Worm (Caenorhabditis elegans): ENCODE data around the gene tag-151.

tag-151 gene

ce11 chrII:4747063-4747462 lies 37.0 kb downstream of the tag-151 start:
- peak; percentile 40 for TF ChIP-seq sma-9 (GFP tag; optimal IDR thresholded peaks at IDR 0.05)
- no peak for TF ChIP-seq sma-9 (tag; optimal IDR thresholded peaks at IDR 0.05)
- TF ChIP-seq nhr-21 (tag; optimal IDR thresholded peaks at IDR 0.05) = peak; percentile 33
- peak; percentile 18 for TF ChIP-seq nhr-25 (tag; optimal IDR thresholded peaks at IDR 0.05)
- TF ChIP-seq ztf-4 (tag; optimal IDR thresholded peaks at IDR 0.05) = no peak
- TF ChIP-seq F13H6.1 (tag; optimal IDR thresholded peaks at IDR 0.05) = no peak
- no peak for TF ChIP-seq Y55F3AM.14 (GFP tag; optimal IDR thresholded peaks at IDR 0.05)
- TF ChIP-seq lin-13 (GFP tag; optimal IDR thresholded peaks at IDR 0.05) = no peak
- peak; percentile 12 for TF ChIP-seq sma-3 (GFP tag; optimal IDR thresholded peaks at IDR 0.05)
- TF ChIP-seq nhr-6 (tag; optimal IDR thresholded peaks at IDR 0.05) = no peak
- TF ChIP-seq gmeb-1 (tag; optimal IDR thresholded peaks at IDR 0.05) = no peak
- peak in 1 of 2 experiments; percentile 4 for TF ChIP-seq lsy-2 (tag; optimal IDR thresholded peaks at IDR 0.05)

ce11 chrII:4747697-4748096 lies 37.6 kb downstream of the tag-151 start:
- no peak for TF ChIP-seq lin-13 (GFP tag; optimal IDR thresholded peaks at IDR 0.05)
- peak; percentile 31 for TF ChIP-seq sma-9 (GFP tag; optimal IDR thresholded peaks at IDR 0.05)
- no peak for TF ChIP-seq sma-9 (tag; optimal IDR thresholded peaks at IDR 0.05)
- TF ChIP-seq mab-5 (tag; optimal IDR thresholded peaks at IDR 0.05) = no peak
- no peak for TF ChIP-seq lsy-2 (tag; optimal IDR thresholded peaks at IDR 0.05)
- TF ChIP-seq nhr-23 (tag; optimal IDR thresholded peaks at IDR 0.05) = no peak
- TF ChIP-seq nhr-77 (tag; optimal IDR thresholded peaks at IDR 0.05) = no peak
- TF ChIP-seq crh-2 (tag; optimal IDR thresholded peaks at IDR 0.05) = peak; percentile 69
- no peak for TF ChIP-seq elt-3 (tag; optimal IDR thresholded peaks at IDR 0.05)
- TF ChIP-seq ceh-16 (tag; optimal IDR thresholded peaks at IDR 0.05) = no peak
- no peak for TF ChIP-seq unc-39 (tag; optimal IDR thresholded peaks at IDR 0.05)
- no peak for TF ChIP-seq dmd-4 (tag; optimal IDR thresholded peaks at IDR 0.05)
- TF ChIP-seq nhr-237 (tag; optimal IDR thresholded peaks at IDR 0.05) = no peak
- no peak for TF ChIP-seq Y55F3AM.14 (GFP tag; optimal IDR thresholded peaks at IDR 0.05)
- TF ChIP-seq fos-1 (tag; optimal IDR thresholded peaks at IDR 0.05) = no peak
- no peak for TF ChIP-seq ztf-11 (tag; optimal IDR thresholded peaks at IDR 0.05)
- no peak for TF ChIP-seq peb-1 (tag; optimal IDR thresholded peaks at IDR 0.05)
- no peak for TF ChIP-seq F13H6.1 (tag; optimal IDR thresholded peaks at IDR 0.05)
- TF ChIP-seq egl-27 (tag; optimal IDR thresholded peaks at IDR 0.05) = no peak
- TF ChIP-seq unc-55 (GFP tag; optimal IDR thresholded peaks at IDR 0.05) = no peak
- no peak for TF ChIP-seq C34F6.9 (tag; optimal IDR thresholded peaks at IDR 0.05)
- TF ChIP-seq nhr-21 (tag; optimal IDR thresholded peaks at IDR 0.05) = no peak
- no peak for TF ChIP-seq nhr-12 (tag; optimal IDR thresholded peaks at IDR 0.05)
- TF ChIP-seq mbf-1 (tag; optimal IDR thresholded peaks at IDR 0.05) = no peak
- peak; percentile 28 for TF ChIP-seq nhr-25 (tag; optimal IDR thresholded peaks at IDR 0.05)
- TF ChIP-seq sma-3 (GFP tag; optimal IDR thresholded peaks at IDR 0.05) = no peak
- TF ChIP-seq ztf-4 (tag; optimal IDR thresholded peaks at IDR 0.05) = no peak
- TF ChIP-seq gmeb-1 (tag; optimal IDR thresholded peaks at IDR 0.05) = peak; percentile 28
- no peak for TF ChIP-seq ztf-1 (GFP tag; conservative IDR thresholded peaks at IDR 0.05)
- TF ChIP-seq R02D3.7 (tag; optimal IDR thresholded peaks at IDR 0.05) = no peak

ce11 chrII:4748374-4748773 lies 38.3 kb downstream of the tag-151 start:
- TF ChIP-seq lsy-2 (tag; optimal IDR thresholded peaks at IDR 0.05) (no peak), nhr-21 (tag; optimal IDR thresholded peaks at IDR 0.05) (peak; percentile 54), nhr-25 (tag; optimal IDR thresholded peaks at IDR 0.05) (peak; percentile 55), sma-9 (GFP tag; optimal IDR thresholded peaks at IDR 0.05) (peak; percentile 44), sma-9 (tag; optimal IDR thresholded peaks at IDR 0.05) (no peak), sma-3 (GFP tag; optimal IDR thresholded peaks at IDR 0.05) (peak; percentile 43), blmp-1 (tag; optimal IDR thresholded peaks at IDR 0.05; ENCODE audit: insufficient read depth) (peak; percentile 21)

ce11 chrII:4749581-4749980 lies 39.5 kb downstream of the tag-151 start, which contains the start of gene F41C3.2:
TSS of gene F41C3.2 (plus strand) at chrII:4749968.
- TF ChIP-seq nhr-21 (tag; optimal IDR thresholded peaks at IDR 0.05) = peak; percentile 4
- TF ChIP-seq blmp-1 (tag; optimal IDR thresholded peaks at IDR 0.05; ENCODE audit: insufficient read depth) = peak; percentile 33
- TF ChIP-seq nhr-25 (tag; optimal IDR thresholded peaks at IDR 0.05) = peak; percentile 35
- peak; percentile 41 for TF ChIP-seq ama-1 (optimal IDR thresholded peaks at IDR 0.05)
- TF ChIP-seq ztf-1 (GFP tag; conservative IDR thresholded peaks at IDR 0.05) = no peak
- TF ChIP-seq egl-27 (tag; optimal IDR thresholded peaks at IDR 0.05) = no peak
- TF ChIP-seq sma-9 (GFP tag; optimal IDR thresholded peaks at IDR 0.05) = peak; percentile 57
- no peak for TF ChIP-seq sma-9 (tag; optimal IDR thresholded peaks at IDR 0.05)

ce11 chrII:4752257-4752728 lies 42.2 kb downstream of the tag-151 start, which contains the start of gene F41C3.1:
TSS of gene F41C3.1 (plus strand) at chrII:4752307.
- TF ChIP-seq nhr-77 (tag; optimal IDR thresholded peaks at IDR 0.05) (no peak), elt-1 (tag; optimal IDR thresholded peaks at IDR 0.05) (no peak), unc-62 (GFP tag; optimal IDR thresholded peaks at IDR 0.05) (no peak), alr-1 (tag; optimal IDR thresholded peaks at IDR 0.05) (no peak), lin-13 (GFP tag; optimal IDR thresholded peaks at IDR 0.05) (no peak), nhr-23 (tag; optimal IDR thresholded peaks at IDR 0.05) (no peak), ztf-11 (tag; optimal IDR thresholded peaks at IDR 0.05) (no peak), unc-39 (tag; optimal IDR thresholded peaks at IDR 0.05) (no peak), nhr-129 (tag; optimal IDR thresholded peaks at IDR 0.05) (no peak)

Measured in whole organism, L2 larva.